Worm (Caenorhabditis elegans) whole organism, L4/young adult: Measurements from ENCODE around the gene srt-59.

Experiments used
- W03F9.2 ChIP-seq: fragments of 150-350 bp; optimal IDR thresholded peaks from 2 replicates; lab custom pipeline; 2014; ENCODE audit warnings: missing biosample characterization, missing genetic modification characterization
- dao-5 ChIP-seq: sonication (generic microtip); optimal IDR thresholded peaks from 2 replicates; lab custom pipeline; 2016; ENCODE audit warnings: missing genotype, missing genetic modification characterization, moderate library complexity, missing compliant biosample characterization
- him-1 ChIP-seq: sonication (generic microtip); optimal IDR thresholded peaks from 2 replicates; lab custom pipeline; 2016; ENCODE audit warnings: missing genotype, missing genetic modification reagents, missing genetic modification characterization, missing compliant biosample characterization

DNA sequence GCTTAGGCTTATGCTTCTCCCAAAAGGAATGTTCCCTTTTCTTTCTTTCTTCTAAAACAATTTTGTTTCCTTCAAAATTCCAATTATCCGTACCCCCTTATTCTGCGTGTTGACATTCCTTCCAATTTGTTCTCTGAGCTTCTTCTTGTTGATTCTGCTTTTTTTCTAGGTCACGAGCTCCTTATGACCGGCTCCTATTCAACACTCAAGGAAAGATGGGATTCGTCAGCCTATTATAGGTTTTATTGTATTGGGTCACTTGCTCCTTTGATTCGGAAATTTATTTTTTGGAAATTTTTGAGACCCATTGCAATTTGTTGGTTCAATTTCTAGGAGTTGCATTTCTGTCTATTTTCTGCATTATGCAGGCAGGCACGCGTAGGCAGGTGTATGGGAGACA lies 37.7 kb upstream of the srt-59 start:
- TF ChIP-seq dao-5 (tag; lab: Kevin White, UChicago) (no peak), W03F9.2 (tag; lab: Kevin White, UChicago) (no peak), him-1 (tag; lab: Kevin White, UChicago) (no peak)
